Worm (Caenorhabditis elegans): ENCODE data around the gene T07G12.2.
A peak's percentile ranks its signal among the peaks of the same experiment; 100 is the strongest.

The T07G12.2 gene

ce11 chrIV:10483607-10484117 is 46.8 kb upstream of the T07G12.2 start, which contains the start of the genes F01D4.5 and ced-5 (continued):
- TF ChIP-seq nhr-71 (tag; optimal IDR thresholded peaks at IDR 0.05) (peak; percentile 94), dpl-1 (GFP tag; optimal IDR thresholded peaks at IDR 0.05) (peak; percentile 56 to 80 (median 80)), grh-1 (GFP tag; IDR thresholded peaks at IDR 0.05) (peak; percentile 68), nhr-77 (tag; optimal IDR thresholded peaks at IDR 0.05) (no peak), irx-1 (tag; optimal IDR thresholded peaks at IDR 0.05) (peak; percentile 99), unc-86 (tag; optimal IDR thresholded peaks at IDR 0.05) (peak; percentile 77), zip-4 (GFP tag; optimal IDR thresholded peaks at IDR 0.05) (peak; percentile 73), ceh-8 (GFP tag; optimal IDR thresholded peaks at IDR 0.05) (peak; percentile 88), xbp-1 (tag; optimal IDR thresholded peaks at IDR 0.05) (peak; percentile 92), egl-13 (tag; optimal IDR thresholded peaks at IDR 0.05) (peak; percentile 96), ztf-4 (tag; optimal IDR thresholded peaks at IDR 0.05) (peak; percentile 58), sup-37 (GFP tag; optimal IDR thresholded peaks at IDR 0.05) (peak; percentile 83)

ce11 chrIV:10489409-10489808 is 41.1 kb upstream of the T07G12.2 start:
- no peak for TF ChIP-seq nhr-12 (tag; optimal IDR thresholded peaks at IDR 0.05)
- TF ChIP-seq dsc-1 (tag; optimal IDR thresholded peaks at IDR 0.05), result peak; percentile 98
- TF ChIP-seq swsn-7 (tag; optimal IDR thresholded peaks at IDR 0.05), result no peak
- TF ChIP-seq nhr-71 (tag; optimal IDR thresholded peaks at IDR 0.05), result no peak
- TF ChIP-seq fkh-4 (tag; optimal IDR thresholded peaks at IDR 0.05; ENCODE audit: borderline replicate concordance), result peak; percentile 88
- TF ChIP-seq fos-1 (tag; optimal IDR thresholded peaks at IDR 0.05), result no peak
- TF ChIP-seq nhr-76 (tag; optimal IDR thresholded peaks at IDR 0.05), result no peak
- TF ChIP-seq sup-37 (GFP tag; optimal IDR thresholded peaks at IDR 0.05), result no peak
- no peak for TF ChIP-seq unc-130 (tag; optimal IDR thresholded peaks at IDR 0.05)
- no peak for TF ChIP-seq hpl-2 (GFP tag; optimal IDR thresholded peaks at IDR 0.05)
- no peak for TF ChIP-seq grh-1 (GFP tag; IDR thresholded peaks at IDR 0.05)
- no peak for TF ChIP-seq nhr-20 (tag; optimal IDR thresholded peaks at IDR 0.05)
- TF ChIP-seq ceh-8 (GFP tag; optimal IDR thresholded peaks at IDR 0.05), result no peak
- no peak for TF ChIP-seq elt-2 (tag; optimal IDR thresholded peaks at IDR 0.05)
- TF ChIP-seq lin-35 (GFP tag; optimal IDR thresholded peaks at IDR 0.05), result no peak

DNA sequence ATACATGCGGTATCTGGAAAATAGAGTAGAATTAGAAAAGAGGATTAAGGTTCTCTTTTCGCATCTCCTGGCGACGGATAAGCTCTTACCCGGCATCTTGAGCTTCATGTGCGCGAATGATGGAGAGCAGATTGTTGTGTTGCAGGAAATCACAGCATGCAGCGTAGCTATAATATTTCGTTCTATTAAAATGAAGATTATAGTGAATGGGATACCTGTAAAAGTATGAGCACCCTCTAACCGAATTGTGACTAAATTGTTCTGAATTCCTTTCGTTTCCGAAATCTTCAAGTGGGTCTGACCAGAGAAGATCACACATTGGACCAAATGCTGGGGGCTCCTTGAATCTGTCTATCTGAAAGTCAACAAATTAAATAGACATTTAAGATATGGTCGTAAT is 32.1 kb upstream of the T07G12.2 start:
- TF ChIP-seq efl-1 (optimal IDR thresholded peaks at IDR 0.05), result no peak
- peak in 1 of 2 experiments; percentile 51 for TF ChIP-seq efl-1 (GFP tag; optimal IDR thresholded peaks at IDR 0.05 in 1 of 2)
- TF ChIP-seq tbx-2 (tag; optimal IDR thresholded peaks at IDR 0.05), result no peak
- TF ChIP-seq ceh-88 (GFP tag; IDR thresholded peaks at IDR 0.05), result no peak
- TF ChIP-seq unc-98 (GFP tag; IDR thresholded peaks at IDR 0.05), result no peak
- TF ChIP-seq xbp-1 (tag; optimal IDR thresholded peaks at IDR 0.05), result no peak
- TF ChIP-seq isw-1 (GFP tag; IDR thresholded peaks at IDR 0.05), result no peak
- TF ChIP-seq C16A3.4 (tag; optimal IDR thresholded peaks at IDR 0.05), result no peak
- TF ChIP-seq fkh-4 (tag; optimal IDR thresholded peaks at IDR 0.05; ENCODE audit: borderline replicate concordance), result no peak
- TF ChIP-seq egl-27 (tag; optimal IDR thresholded peaks at IDR 0.05), result no peak
- TF ChIP-seq skn-1 (tag; optimal IDR thresholded peaks at IDR 0.05), result no peak
- no peak for TF ChIP-seq ceh-90 (tag; optimal IDR thresholded peaks at IDR 0.05)
- TF ChIP-seq dsc-1 (tag; optimal IDR thresholded peaks at IDR 0.05), result peak; percentile 32
- no peak for TF ChIP-seq ztf-11 (tag; optimal IDR thresholded peaks at IDR 0.05)
- TF ChIP-seq fos-1 (tag; optimal IDR thresholded peaks at IDR 0.05), result no peak
- TF ChIP-seq unc-30 (tag; optimal IDR thresholded peaks at IDR 0.05), result no peak
- no peak for TF ChIP-seq dpl-1 (GFP tag; optimal IDR thresholded peaks at IDR 0.05)
- TF ChIP-seq ceh-82 (tag; optimal IDR thresholded peaks at IDR 0.05), result no peak

DNA sequence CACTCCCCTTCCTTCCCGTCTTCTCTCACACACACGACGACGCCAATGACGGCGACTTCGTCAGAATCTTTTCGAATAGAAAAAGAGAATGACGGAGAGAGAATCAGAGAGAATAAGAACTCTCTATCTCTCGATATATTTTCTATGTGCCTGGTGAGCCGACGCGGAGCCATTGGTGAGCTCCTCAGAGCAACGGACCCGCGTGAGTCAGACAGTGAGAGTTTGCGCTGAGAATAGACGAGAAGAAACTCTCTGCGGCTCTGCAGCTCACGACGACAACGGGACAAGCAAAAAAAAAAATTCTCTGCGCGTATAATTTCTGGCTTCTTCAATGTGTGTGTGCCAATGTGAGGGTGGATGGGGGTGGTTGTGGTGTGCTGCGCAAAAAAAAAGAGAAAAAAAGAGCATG is 30.6 kb upstream of the T07G12.2 start:
- TF ChIP-seq lir-3 (tag; optimal IDR thresholded peaks at IDR 0.05; ENCODE audit: poor library complexity) (no peak), egl-27 (tag; optimal IDR thresholded peaks at IDR 0.05) (peak in 1 of 2 experiments; percentile 10), fkh-8 (tag; optimal IDR thresholded peaks at IDR 0.05) (peak; percentile 93), mab-9 (GFP tag; IDR thresholded peaks at IDR 0.05) (peak; percentile 61), sptf-1 (tag; optimal IDR thresholded peaks at IDR 0.05) (no peak), nhr-77 (tag; optimal IDR thresholded peaks at IDR 0.05) (no peak), nhr-19 (GFP tag; conservative IDR thresholded peaks at IDR 0.05) (peak; percentile 6; the same call in 1 of the 2 replicates), lin-39 (tag; optimal IDR thresholded peaks at IDR 0.05) (no peak), nhr-76 (tag; optimal IDR thresholded peaks at IDR 0.05) (no peak), rnt-1 (tag; optimal IDR thresholded peaks at IDR 0.05) (peak; percentile 9), dsc-1 (tag; optimal IDR thresholded peaks at IDR 0.05) (peak; percentile 75), alr-1 (tag; optimal IDR thresholded peaks at IDR 0.05; ENCODE audit: borderline replicate concordance) (no peak), ztf-4 (tag; optimal IDR thresholded peaks at IDR 0.05) (peak; percentile 41), aly-2 (tag; optimal IDR thresholded peaks at IDR 0.05) (no peak), ets-5 (GFP tag; IDR thresholded peaks at IDR 0.05) (no peak), hlh-17 (GFP tag; optimal IDR thresholded peaks at IDR 0.05; ENCODE audit: borderline replicate concordance) (no peak), isw-1 (GFP tag; IDR thresholded peaks at IDR 0.05) (peak; percentile 53), ceh-8 (GFP tag; optimal IDR thresholded peaks at IDR 0.05) (no peak)
